6 fruit fly cellular contexts compared by ENCODE assay signal in genomic region chr3L:14235820-14236219, dm6.
TF ChIP-seq lines count a peak whose summit lies in the region.

CG34244 (minus strand) TSS chr3L:14235941.

- TF ChIP-seq CTCF in S2 (optimal IDR thresholded peaks at IDR 0.05; lab: Kevin White, UChicago): peak; percentile 84 to 91
- TF ChIP-seq CTCF in whole organism, embryonic (GFP tag; optimal IDR thresholded peaks at IDR 0.05; lab: Kevin White, UChicago): peak; percentile 95

TF ChIP-seq in whole organism, adult, 20 proteins besides CTCF, POLR2A, EP300 and RAD21:
- no peak for TF ChIP-seq CG33017 (tag; optimal IDR thresholded peaks at IDR 0.05; lab: Kevin White, UChicago)
- no peak for TF ChIP-seq pad (GFP tag; optimal IDR thresholded peaks at IDR 0.05; lab: Kevin White, UChicago)
- no peak for TF ChIP-seq CG14711 (tag; optimal IDR thresholded peaks at IDR 0.05; lab: Kevin White, UChicago)
- no peak for TF ChIP-seq CG5204 (GFP tag; optimal IDR thresholded peaks at IDR 0.05; lab: Kevin White, UChicago)
- no peak for TF ChIP-seq cnc (optimal IDR thresholded peaks at IDR 0.05; lab: Kevin White, UChicago)
- no peak for TF ChIP-seq kay (GFP tag; lab: Kevin White, UChicago; ENCODE audit: borderline replicate concordance)
- TF ChIP-seq CG12768 (GFP tag; optimal IDR thresholded peaks at IDR 0.05; lab: Kevin White, UChicago): no peak
- TF ChIP-seq CG1620 (GFP tag; optimal IDR thresholded peaks at IDR 0.05; lab: Kevin White, UChicago): no peak
- no peak for TF ChIP-seq cic (GFP tag; optimal IDR thresholded peaks at IDR 0.05; lab: Kevin White, UChicago)
- no peak for TF ChIP-seq Hr96 (GFP tag; optimal IDR thresholded peaks at IDR 0.05; lab: Kevin White, UChicago)
- peak; percentile 71 for TF ChIP-seq tj (GFP tag; optimal IDR thresholded peaks at IDR 0.05; lab: Kevin White, UChicago)
- TF ChIP-seq CG7045 (GFP tag; optimal IDR thresholded peaks at IDR 0.05; lab: Kevin White, UChicago): no peak
- no peak for TF ChIP-seq Mnt (GFP tag; optimal IDR thresholded peaks at IDR 0.05; lab: Kevin White, UChicago)
- peak; percentile 5 for TF ChIP-seq bab1 (GFP tag; optimal IDR thresholded peaks at IDR 0.05; lab: Kevin White, UChicago)
- no peak for TF ChIP-seq Crg-1 (GFP tag; optimal IDR thresholded peaks at IDR 0.05; lab: Kevin White, UChicago)
- no peak for TF ChIP-seq CG11617 (GFP tag; optimal IDR thresholded peaks at IDR 0.05; lab: Kevin White, UChicago)

TF ChIP-seq in whole organism, embryonic, 481 proteins besides CTCF, POLR2A, EP300 and RAD21 (continues in another document):
- TF ChIP-seq unpg (GFP tag; optimal IDR thresholded peaks at IDR 0.05; lab: Kevin White, UChicago): no peak
- TF ChIP-seq B-H1 (GFP tag; IDR thresholded peaks at IDR 0.05; lab: Robert Waterston, UW): no peak
- no peak for TF ChIP-seq Optix (GFP tag; IDR thresholded peaks at IDR 0.05; lab: Robert Waterston, UW)
- TF ChIP-seq ftz-f1 (GFP tag; optimal IDR thresholded peaks at IDR 0.05; lab: Kevin White, UChicago): no peak
- TF ChIP-seq pzg (GFP tag; optimal IDR thresholded peaks at IDR 0.05; lab: Kevin White, UChicago): no peak
- TF ChIP-seq CG13894 (tag; optimal IDR thresholded peaks at IDR 0.05; lab: Kevin White, UChicago): no peak
- TF ChIP-seq PHDP (tag; optimal IDR thresholded peaks at IDR 0.05; lab: Kevin White, UChicago): peak; percentile 10
- TF ChIP-seq CG12391 (tag; optimal IDR thresholded peaks at IDR 0.05; lab: Kevin White, UChicago): no peak
- TF ChIP-seq sens-2 (GFP tag; IDR thresholded peaks at IDR 0.05; lab: Robert Waterston, UW): no peak
- no peak for TF ChIP-seq CG15696 (tag; optimal IDR thresholded peaks at IDR 0.05; lab: Kevin White, UChicago)
- TF ChIP-seq sens (GFP tag; lab: Kevin White, UChicago): peak; percentile 63
- no peak for TF ChIP-seq chn (GFP tag; optimal IDR thresholded peaks at IDR 0.05; lab: Kevin White, UChicago)
- no peak for TF ChIP-seq lov (optimal IDR thresholded peaks at IDR 0.05; lab: Kevin White, UChicago)
- TF ChIP-seq lov (GFP tag; IDR thresholded peaks at IDR 0.05; lab: Robert Waterston, UW): no peak
- no peak for TF ChIP-seq CG9437 (GFP tag; optimal IDR thresholded peaks at IDR 0.05; lab: Kevin White, UChicago)
- no peak for TF ChIP-seq onecut (GFP tag; IDR thresholded peaks at IDR 0.05; lab: Robert Waterston, UW)
- TF ChIP-seq Hr39 (optimal IDR thresholded peaks at IDR 0.05; lab: Kevin White, UChicago): no peak
- no peak for TF ChIP-seq Gsc (GFP tag; IDR thresholded peaks at IDR 0.05; lab: Robert Waterston, UW)
- no peak for TF ChIP-seq CG4360 (GFP tag; IDR thresholded peaks at IDR 0.05; lab: Robert Waterston, UW)
- TF ChIP-seq NfI (GFP tag; optimal IDR thresholded peaks at IDR 0.05; lab: Kevin White, UChicago): no peak
- no peak for TF ChIP-seq CG1792 (GFP tag; optimal IDR thresholded peaks at IDR 0.05; lab: Kevin White, UChicago)

TF ChIP-seq in whole organism, prepupa, 60 proteins besides CTCF, POLR2A, EP300 and RAD21:
- no peak for TF ChIP-seq CG8319 (GFP tag; optimal IDR thresholded peaks at IDR 0.05; lab: Kevin White, UChicago)
- TF ChIP-seq Eip78C (GFP tag; lab: Kevin White, UChicago): peak; percentile 85
- TF ChIP-seq esn (GFP tag; optimal IDR thresholded peaks at IDR 0.05; lab: Kevin White, UChicago): peak; percentile 5

TF ChIP-seq in whole organism, pupa, 21 proteins besides CTCF, POLR2A, EP300 and RAD21:
- TF ChIP-seq D1 (tag; optimal IDR thresholded peaks at IDR 0.05; lab: Kevin White, UChicago) (peak; percentile 55), EcR (GFP tag; optimal IDR thresholded peaks at IDR 0.05; lab: Kevin White, UChicago) (no peak), Pif1B (GFP tag; optimal IDR thresholded peaks at IDR 0.05; lab: Kevin White, UChicago) (no peak), CG8301 (tag; optimal IDR thresholded peaks at IDR 0.05; lab: Kevin White, UChicago) (no peak), CG15710 (tag; optimal IDR thresholded peaks at IDR 0.05; lab: Kevin White, UChicago) (no peak), Pif1A (GFP tag; optimal IDR thresholded peaks at IDR 0.05; lab: Kevin White, UChicago) (no peak)

TF ChIP-seq in whole organism, wandering third instar larva, 38 proteins besides CTCF, POLR2A, EP300 and RAD21:
- TF ChIP-seq Myc (optimal IDR thresholded peaks at IDR 0.05; lab: Kevin White, UChicago) (peak; percentile 31), fru (GFP tag; optimal IDR thresholded peaks at IDR 0.05; lab: Kevin White, UChicago) (no peak), Mio (GFP tag; optimal IDR thresholded peaks at IDR 0.05; lab: Kevin White, UChicago) (no peak), CG9705 (GFP tag; optimal IDR thresholded peaks at IDR 0.05; lab: Kevin White, UChicago) (no peak), Dfd (GFP tag; optimal IDR thresholded peaks at IDR 0.05; lab: Kevin White, UChicago) (no peak), dsf (GFP tag; optimal IDR thresholded peaks at IDR 0.05; lab: Kevin White, UChicago; ENCODE audit: borderline replicate concordance) (no peak), Rel (GFP tag; optimal IDR thresholded peaks at IDR 0.05; lab: Kevin White, UChicago) (no peak), Rel (tag; optimal IDR thresholded peaks at IDR 0.05; lab: Kevin White, UChicago) (no peak), CG32264 (GFP tag; optimal IDR thresholded peaks at IDR 0.05; lab: Kevin White, UChicago) (no peak)
TF ChIP-seq in whole organism, wandering third instar larva: peak in this region for 1.
